Fruit fly (Drosophila melanogaster) whole organism, embryonic: ENCODE data around the gene PRL-1.

Experiments used
- Aef1 ChIP-seq: fragments of 200-800 bp; sonication (Bioruptor generic); IDR thresholded peaks from 3 replicates; pipeline ENCODE4 v1.3.6; 2022; ENCODE audit warnings: missing biosample characterization, missing genetic modification characterization
- Atf6 ChIP-seq: fragments of 200-800 bp; sonication (Bioruptor generic); IDR thresholded peaks from 2 replicates; pipeline ENCODE4 v1.3.6; 2022; ENCODE audit warnings: missing biosample characterization, missing genetic modification characterization
- CG10267 ChIP-seq: fragments of 200-800 bp; sonication (Bioruptor generic); optimal IDR thresholded peaks from 2 replicates; lab custom pipeline; 2018; ENCODE audit warnings: missing biosample characterization, mild to moderate bottlenecking, missing genetic modification characterization, moderate library complexity
- CG10462 ChIP-seq: fragments of 200-800 bp; sonication (Bioruptor generic); optimal IDR thresholded peaks from 2 replicates; lab custom pipeline; 2016; ENCODE audit warnings: missing biosample characterization, missing genetic modification characterization
- CG10959 ChIP-seq: fragments of 200-800 bp; sonication (Bioruptor generic); IDR thresholded peaks from 2 replicates; pipeline ENCODE4 v1.3.6; 2022; ENCODE audit warnings: missing biosample characterization, missing genetic modification characterization
- CG14860 ChIP-seq: fragments of 200-800 bp; sonication (Bioruptor generic); IDR thresholded peaks from 3 replicates; pipeline ENCODE4 v1.3.6; 2022; ENCODE audit warnings: missing biosample characterization, missing genetic modification characterization; ENCODE audit not compliant: partially characterized antibody
- CG15514 ChIP-seq: fragments of 200-800 bp; sonication (Bioruptor generic); optimal IDR thresholded peaks from 3 replicates; lab custom pipeline; 2017; ENCODE audit warnings: missing biosample characterization, missing genetic modification characterization, mild to moderate bottlenecking, moderate library complexity, missing genetic modification reagents
- CG18476 ChIP-seq: fragments of 200-800 bp; sonication (Bioruptor generic); optimal IDR thresholded peaks from 2 replicates; lab custom pipeline; 2016; ENCODE audit warnings: missing biosample characterization, mild to moderate bottlenecking, missing genetic modification characterization
- CG18599 ChIP-seq: fragments of 200-800 bp; sonication (Bioruptor generic); optimal IDR thresholded peaks from 3 replicates; lab custom pipeline; 2017; ENCODE audit warnings: missing biosample characterization, missing genetic modification characterization, mild to moderate bottlenecking, moderate library complexity, missing genetic modification reagents
- CG18764 ChIP-seq: fragments of 200-800 bp; sonication (Bioruptor generic); optimal IDR thresholded peaks from 3 replicates; lab custom pipeline; 2016; ENCODE audit warnings: missing biosample characterization, missing genetic modification characterization
- CG34224 ChIP-seq: fragments of 200-800 bp; sonication (Bioruptor generic); IDR thresholded peaks from 3 replicates; pipeline ENCODE4 v1.3.6; 2022; ENCODE audit warnings: missing biosample characterization, missing genetic modification characterization; ENCODE audit not compliant: partially characterized antibody
- CG4617 ChIP-seq: fragments of 200-800 bp; sonication (Bioruptor generic); optimal IDR thresholded peaks from 3 replicates; lab custom pipeline; 2016; ENCODE audit warnings: missing biosample characterization, missing genetic modification characterization, borderline replicate concordance
- CG4854 ChIP-seq: fragments of 200-800 bp; sonication (Bioruptor generic); optimal IDR thresholded peaks from 2 replicates; lab custom pipeline; 2016; ENCODE audit warnings: missing biosample characterization, missing genetic modification characterization, inconsistent platforms
- CG7271 ChIP-seq: fragments of 200-800 bp; sonication (Bioruptor generic); optimal IDR thresholded peaks from 2 replicates; lab custom pipeline; 2018; ENCODE audit warnings: missing biosample characterization, mild to moderate bottlenecking, missing genetic modification characterization, moderate library complexity
- CG7928 ChIP-seq: fragments of 200-800 bp; sonication (Bioruptor generic); optimal IDR thresholded peaks from 2 replicates; lab custom pipeline; 2017; ENCODE audit warnings: missing biosample characterization, mild to moderate bottlenecking, missing genetic modification characterization
- CG8765 ChIP-seq: fragments of 200-800 bp; sonication (Bioruptor generic); IDR thresholded peaks from 2 replicates; pipeline ENCODE4 v1.3.6; 2022; ENCODE audit warnings: missing biosample characterization, missing genetic modification characterization
- CG8924 ChIP-seq: fragments of 200-800 bp; optimal IDR thresholded peaks from 3 replicates; lab custom pipeline; 2019; ENCODE audit warnings: missing biosample characterization, mild to moderate bottlenecking, missing genetic modification characterization, moderate library complexity
- CG9609 ChIP-seq: fragments of 200-800 bp; sonication (Bioruptor generic); optimal IDR thresholded peaks from 3 replicates; lab custom pipeline; 2016; ENCODE audit warnings: missing biosample characterization, missing genetic modification characterization
- Camta ChIP-seq: fragments of 200-800 bp; sonication (Bioruptor generic); optimal IDR thresholded peaks from 2 replicates; lab custom pipeline; 2016; ENCODE audit warnings: missing biosample characterization, missing genetic modification characterization
- Fer3 ChIP-seq: fragments of 200-800 bp; sonication (Bioruptor generic); optimal IDR thresholded peaks from 2 replicates; lab custom pipeline; 2018; ENCODE audit warnings: missing biosample characterization, mild to moderate bottlenecking, missing genetic modification characterization, moderate library complexity
- Gug ChIP-seq: fragments of 200-800 bp; sonication (Bioruptor generic); IDR thresholded peaks from 4 replicates; pipeline ENCODE4 v1.3.6; 2022; ENCODE audit warnings: missing biosample characterization, missing genetic modification characterization
- HLH3B ChIP-seq: fragments of 200-800 bp; sonication (Bioruptor generic); IDR thresholded peaks from 2 replicates; pipeline ENCODE4 v1.3.6; 2022; ENCODE audit warnings: missing biosample characterization, missing genetic modification characterization
- HLHmδ ChIP-seq: fragments of 200-800 bp; sonication (Bioruptor generic); optimal IDR thresholded peaks from 2 replicates; lab custom pipeline; 2018; ENCODE audit warnings: missing biosample characterization, mild to moderate bottlenecking, missing genetic modification characterization, moderate library complexity
- Hr3 ChIP-seq: fragments of 200-800 bp; sonication (Bioruptor generic); optimal IDR thresholded peaks from 3 replicates; lab custom pipeline; 2016; ENCODE audit warnings: missing biosample characterization, missing genetic modification characterization
- Lhr ChIP-seq: fragments of 200-800 bp; sonication (Bioruptor generic); optimal IDR thresholded peaks from 3 replicates; lab custom pipeline; 2017; ENCODE audit warnings: mild to moderate bottlenecking, missing biosample characterization, missing genetic modification reagents, missing genetic modification characterization
- Myb ChIP-seq: fragments of 200-800 bp; sonication (Bioruptor generic); optimal IDR thresholded peaks from 2 replicates; lab custom pipeline; 2016; ENCODE audit warnings: missing biosample characterization, missing genetic modification characterization
- Oli ChIP-seq: fragments of 200-800 bp; sonication (Bioruptor generic); optimal IDR thresholded peaks from 2 replicates; lab custom pipeline; 2018; ENCODE audit warnings: missing biosample characterization, mild to moderate bottlenecking, missing genetic modification characterization, moderate library complexity
- Taf1 ChIP-seq: fragments of 200-800 bp; sonication (Bioruptor generic); IDR thresholded peaks from 2 replicates; pipeline ENCODE4 v1.3.6; 2022; ENCODE audit warnings: missing biosample characterization, missing genetic modification characterization
- Tbp ChIP-seq: fragments of >200 bp; optimal IDR thresholded peaks from 2 replicates; lab custom pipeline; 2018; ENCODE audit warnings: missing biosample characterization, missing genetic modification characterization
- ara ChIP-seq: fragments of 200-800 bp; sonication (Bioruptor generic); IDR thresholded peaks from 2 replicates; pipeline ENCODE4 v1.3.6; 2022; ENCODE audit warnings: missing biosample characterization, missing genetic modification characterization
- cas ChIP-seq: fragments of 200-800 bp; sonication (Bioruptor generic); IDR thresholded peaks from 2 replicates; pipeline ENCODE4 v1.3.6; 2022; ENCODE audit warnings: missing biosample characterization, missing genetic modification characterization
- caup ChIP-seq: fragments of 200-800 bp; sonication (Bioruptor generic); optimal IDR thresholded peaks from 3 replicates; lab custom pipeline; 2017; ENCODE audit warnings: missing biosample characterization, mild to moderate bottlenecking, missing genetic modification characterization, moderate library complexity; ENCODE audit not compliant: severe bottlenecking
- cg ChIP-seq: fragments of 200-800 bp; sonication (Bioruptor generic); optimal IDR thresholded peaks from 3 replicates; lab custom pipeline; 2019; ENCODE audit warnings: missing biosample characterization, mild to moderate bottlenecking, missing genetic modification characterization, moderate library complexity
- chm ChIP-seq: fragments of 200-800 bp; sonication (Bioruptor generic); IDR thresholded peaks from 2 replicates; pipeline ENCODE4 v1.3.6; 2022; ENCODE audit warnings: missing biosample characterization, missing genetic modification characterization
- ci ChIP-seq: fragments of 200-800 bp; sonication (Bioruptor generic); IDR thresholded peaks from 3 replicates; pipeline ENCODE4 v1.3.6; 2022; ENCODE audit warnings: missing biosample characterization, missing genetic modification characterization
- crp ChIP-seq, 2 experiments: fragments of 200-800 bp; sonication (Bioruptor generic); optimal IDR thresholded peaks; 2 replicates in 1 of 2; 3 replicates in 1 of 2; lab custom pipeline; 2017; ENCODE audit warnings: missing biosample characterization in 2 of 2, missing genetic modification characterization in 2 of 2, mild to moderate bottlenecking in 1 of 2, moderate library complexity in 1 of 2
- dan ChIP-seq: fragments of 200-800 bp; sonication (Bioruptor generic); IDR thresholded peaks from 2 replicates; pipeline ENCODE4 v1.3.6; 2022; ENCODE audit warnings: missing biosample characterization, missing genetic modification characterization
- gcm ChIP-seq: fragments of 200-800 bp; sonication (Bioruptor generic); optimal IDR thresholded peaks from 2 replicates; lab custom pipeline; 2019; ENCODE audit warnings: missing biosample characterization, mild to moderate bottlenecking, missing genetic modification characterization, moderate library complexity
- grau ChIP-seq: fragments of 200-800 bp; optimal IDR thresholded peaks from 3 replicates; lab custom pipeline; 2019; ENCODE audit warnings: missing biosample characterization, mild to moderate bottlenecking, missing genetic modification characterization, moderate library complexity
- her ChIP-seq: fragments of 200-800 bp; sonication (Bioruptor generic); optimal IDR thresholded peaks from 2 replicates; lab custom pipeline; 2016; ENCODE audit warnings: missing biosample characterization, missing genetic modification characterization
- jumu ChIP-seq: fragments of 200-800 bp; sonication (Bioruptor generic); optimal IDR thresholded peaks from 3 replicates; lab custom pipeline; 2016; ENCODE audit warnings: missing biosample characterization, missing genetic modification characterization
- scrt ChIP-seq: fragments of 200-800 bp; sonication (Bioruptor generic); optimal IDR thresholded peaks from 2 replicates; lab custom pipeline; 2018; ENCODE audit warnings: missing biosample characterization, mild to moderate bottlenecking, missing genetic modification characterization, moderate library complexity
- sna ChIP-seq: fragments of 200-800 bp; sonication (Bioruptor generic); IDR thresholded peaks from 2 replicates; pipeline ENCODE4 v1.3.6; 2022; ENCODE audit warnings: missing biosample characterization, missing genetic modification characterization; ENCODE audit not compliant: partially characterized antibody
- sug ChIP-seq: fragments of 200-800 bp; optimal IDR thresholded peaks from 2 replicates; lab custom pipeline; 2019; ENCODE audit warnings: missing biosample characterization, mild to moderate bottlenecking, missing genetic modification characterization, moderate library complexity
- tgo ChIP-seq: fragments of 200-800 bp; sonication (Bioruptor generic); IDR thresholded peaks from 3 replicates; pipeline ENCODE4 v1.3.6; 2022; ENCODE audit warnings: missing biosample characterization, missing genetic modification characterization
- vnd ChIP-seq: fragments of 200-800 bp; sonication (Bioruptor generic); IDR thresholded peaks from 3 replicates; pipeline ENCODE4 v1.3.6; 2022; ENCODE audit warnings: missing biosample characterization, missing genetic modification characterization; ENCODE audit not compliant: partially characterized antibody
- vvl ChIP-seq: fragments of 200-800 bp; sonication (Bioruptor generic); IDR thresholded peaks from 2 replicates; pipeline ENCODE4 v1.3.6; 2022; ENCODE audit warnings: missing biosample characterization, missing genetic modification characterization
- zfh1 ChIP-seq: fragments of 200-800 bp; sonication (Bioruptor generic); IDR thresholded peaks from 3 replicates; pipeline ENCODE4 v1.3.6; 2022; ENCODE audit warnings: missing biosample characterization, missing genetic modification characterization

Gene PRL-1

dm6 chr2L:16257227-16258071, at the start of gene PRL-1, which contains the start of gene EndoGI (continued):
- TF ChIP-seq CG7271 (tag; lab: Kevin White, UChicago) (no peak), sug (peak; percentile 77), CG10267 (tag; lab: Kevin White, UChicago) (peak; percentile 87), zfh1 (GFP tag; lab: Robert Waterston, UW) (peak; percentile 74; the same call in 2 of the 3 replicates), Lhr (GFP tag; lab: Kevin White, UChicago) (peak; percentile 4), CG18764 (peak; percentile 40), CG18476 (GFP tag; lab: Kevin White, UChicago) (peak; percentile 45), Fer3 (tag; lab: Kevin White, UChicago) (peak; percentile 87), Oli (tag; lab: Kevin White, UChicago) (peak; percentile 57), CG8924 (tag; lab: Kevin White, UChicago) (peak; percentile 88), Camta (GFP tag; lab: Kevin White, UChicago) (peak; percentile 28), Tbp (GFP tag; lab: Kevin White, UChicago) (no peak), cas (0 out of 2 replicates have a peak, but pooled peaks have one; percentile 44), Myb (GFP tag; lab: Kevin White, UChicago) (peak; percentile 41), CG18599 (GFP tag; lab: Kevin White, UChicago) (peak; percentile 79), CG14860 (GFP tag; lab: Robert Waterston, UW) (peak; percentile 100), CG8765 (peak; percentile 43; the same call in 1 of the 2 replicates), CG9609 (GFP tag; lab: Kevin White, UChicago) (peak; percentile 8), Atf6 (GFP tag; lab: Robert Waterston, UW) (peak; percentile 75), CG7928 (GFP tag; lab: Kevin White, UChicago) (no peak), sna (peak; percentile 97), CG34224 (GFP tag; lab: Robert Waterston, UW) (peak; percentile 99), caup (peak; percentile 71), Gug (GFP tag; lab: Robert Waterston, UW) (no peak; the same call in 3 of the 4 replicates), Hr3 (peak; percentile 60), CG4854 (GFP tag; lab: Kevin White, UChicago) (no peak), gcm (GFP tag; lab: Kevin White, UChicago) (peak; percentile 85), dan (no peak), HLHmδ (GFP tag; lab: Kevin White, UChicago) (peak; percentile 44), jumu (GFP tag; lab: Kevin White, UChicago) (no peak), CG10959 (GFP tag; lab: Robert Waterston, UW) (no peak), tgo (GFP tag; lab: Robert Waterston, UW) (peak; percentile 74), her (no peak), Aef1 (no peak; the same call in 2 of the 3 replicates), vnd (GFP tag; lab: Robert Waterston, UW) (peak; percentile 100), chm (GFP tag; lab: Robert Waterston, UW) (peak; percentile 83; the same call in 1 of the 2 replicates), CG4617 (GFP tag; lab: Kevin White, UChicago) (peak; percentile 81), vvl (peak; percentile 88), ci (GFP tag; lab: Robert Waterston, UW) (peak; percentile 85), CG10462 (GFP tag; lab: Kevin White, UChicago) (peak; percentile 19), CG15514 (GFP tag; lab: Kevin White, UChicago) (peak; percentile 74), ara (GFP tag; lab: Robert Waterston, UW) (peak; percentile 44; the same call in 1 of the 2 replicates), HLH3B (GFP tag; lab: Robert Waterston, UW) (peak; percentile 84; the same call in 1 of the 2 replicates), Taf1 (GFP tag; lab: Robert Waterston, UW) (peak; percentile 64; the same call in 1 of the 2 replicates), cg (peak; percentile 96), scrt (peak; percentile 44), crp (GFP tag; optimal IDR thresholded peaks at IDR 0.05; lab: Kevin White, UChicago) (peak in 1 of 2 experiments; percentile 62), grau (tag; lab: Kevin White, UChicago) (peak; percentile 87)
